Worm (Caenorhabditis elegans): ENCODE measurements around the gene F45G2.9.

The F45G2.9 gene

DNA sequence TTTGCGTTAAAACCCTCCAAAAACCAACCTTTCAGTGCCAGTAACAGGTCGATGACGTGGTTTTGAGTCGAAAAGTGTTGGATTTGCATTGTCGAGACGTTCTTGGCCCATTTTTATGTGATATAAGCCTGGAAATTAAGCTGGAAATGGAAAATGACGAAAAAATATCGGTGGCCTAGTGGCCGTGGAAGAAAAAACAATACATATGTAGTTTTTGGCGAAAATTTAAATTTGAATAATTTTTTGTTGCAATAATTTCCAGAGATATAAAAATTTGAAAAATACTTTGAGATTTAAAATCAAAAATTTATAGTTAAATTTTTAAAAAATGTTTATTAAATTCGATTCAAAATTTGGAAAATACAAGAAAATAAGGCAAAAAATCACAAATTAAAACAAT, 2.7 kb upstream of the F45G2.9 start, which contains the start of gene ciao-2B (continued):
- TF ChIP-seq ces-1 (GFP tag; optimal IDR thresholded peaks at IDR 0.05) = no peak
- TF ChIP-seq lin-35 (GFP tag; optimal IDR thresholded peaks at IDR 0.05) = peak; percentile 87 to 93
- TF ChIP-seq ets-5 (GFP tag; IDR thresholded peaks at IDR 0.05) = no peak
- TF ChIP-seq nhr-85 (tag) = peak; percentile 66
- no peak for TF ChIP-seq C04F5.9 (tag; optimal IDR thresholded peaks at IDR 0.05)
- TF ChIP-seq efl-1 (optimal IDR thresholded peaks at IDR 0.05) = peak; percentile 25 to 88
- peak; percentile 91 to 99 for TF ChIP-seq efl-1 (GFP tag; optimal IDR thresholded peaks at IDR 0.05 in 1 of 2)
- TF ChIP-seq nhr-20 (tag; optimal IDR thresholded peaks at IDR 0.05) = no peak
- no peak for TF ChIP-seq ztf-4 (tag; optimal IDR thresholded peaks at IDR 0.05)
- TF ChIP-seq lsy-2 (tag; optimal IDR thresholded peaks at IDR 0.05) = peak; percentile 38 to 71
- TF ChIP-seq nhr-237 (tag; optimal IDR thresholded peaks at IDR 0.05) = no peak
- peak; percentile 83 for TF ChIP-seq ceh-90 (tag; optimal IDR thresholded peaks at IDR 0.05)
- no peak for TF ChIP-seq unc-62 (GFP tag; optimal IDR thresholded peaks at IDR 0.05)
- 0 out of 2 replicates have a peak, but pooled peaks have one; percentile 22 for TF ChIP-seq isw-1 (GFP tag; IDR thresholded peaks at IDR 0.05)
- no peak for TF ChIP-seq hlh-17 (GFP tag; optimal IDR thresholded peaks at IDR 0.05; ENCODE audit: borderline replicate concordance)
- TF ChIP-seq irx-1 (tag; optimal IDR thresholded peaks at IDR 0.05) = peak; percentile 55
- no peak for TF ChIP-seq nhr-12 (tag; optimal IDR thresholded peaks at IDR 0.05)
- TF ChIP-seq ztf-11 (tag; optimal IDR thresholded peaks at IDR 0.05) = peak in 1 of 2 experiments; percentile 47
- TF ChIP-seq dpl-1 (GFP tag; optimal IDR thresholded peaks at IDR 0.05) = peak; percentile 79 to 89 (median 87)
- peak; percentile 19 for TF ChIP-seq xbp-1 (tag; optimal IDR thresholded peaks at IDR 0.05)
- no peak for TF ChIP-seq nhr-28 (tag; optimal IDR thresholded peaks at IDR 0.05)
- no peak for TF ChIP-seq mdl-1 (tag; optimal IDR thresholded peaks at IDR 0.05)
- no peak for TF ChIP-seq pqm-1 (tag; optimal IDR thresholded peaks at IDR 0.05)
- no peak for TF ChIP-seq snpc-4 (tag; optimal IDR thresholded peaks at IDR 0.05)
- no peak for TF ChIP-seq efl-3 (GFP tag; optimal IDR thresholded peaks at IDR 0.05)
- TF ChIP-seq swsn-7 (tag; optimal IDR thresholded peaks at IDR 0.05) = no peak
- no peak for TF ChIP-seq vab-15 (tag; optimal IDR thresholded peaks at IDR 0.05)
- no peak for TF ChIP-seq mef-2 (tag; optimal IDR thresholded peaks at IDR 0.05)
- no peak for TF ChIP-seq F16B12.6 (tag; optimal IDR thresholded peaks at IDR 0.05)
- peak; percentile 59 for TF ChIP-seq tbx-2 (tag; optimal IDR thresholded peaks at IDR 0.05)
- peak; percentile 6 for TF ChIP-seq sox-4 (tag; optimal IDR thresholded peaks at IDR 0.05)
- peak; percentile 70 for TF ChIP-seq nhr-47 (tag; optimal IDR thresholded peaks at IDR 0.05)

DNA sequence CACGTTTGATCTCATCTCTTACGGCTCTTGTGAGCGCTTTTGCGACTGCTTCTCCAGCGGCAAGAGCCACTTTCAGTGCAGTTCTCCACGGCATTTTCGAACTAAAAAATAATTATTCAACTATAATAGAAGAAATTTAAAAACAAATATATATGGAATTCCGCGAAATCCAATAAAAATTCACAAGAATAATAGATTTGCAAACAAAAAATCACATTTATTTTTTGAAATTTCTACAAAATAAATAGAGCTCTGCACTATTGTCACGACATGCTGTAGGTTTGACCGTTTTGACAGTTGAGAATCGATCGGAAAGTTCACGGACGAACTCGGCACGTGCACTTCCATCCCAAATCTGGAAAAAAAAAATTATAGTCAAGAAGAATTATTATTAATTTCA, 1.2 kb downstream of the F45G2.9 start, which contains the start of gene F45G2.8:
Gene F45G2.8, minus strand, starts transcription at position 101 of the 400 bp plus-strand sequence.
- no peak for TF ChIP-seq ets-5 (GFP tag; IDR thresholded peaks at IDR 0.05)
- TF ChIP-seq elt-3 (tag; optimal IDR thresholded peaks at IDR 0.05) = no peak
- TF ChIP-seq fkh-8 (tag; optimal IDR thresholded peaks at IDR 0.05) = no peak
- no peak for TF ChIP-seq elt-2 (tag; optimal IDR thresholded peaks at IDR 0.05)
- TF ChIP-seq fos-1 (tag; optimal IDR thresholded peaks at IDR 0.05) = no peak
- TF ChIP-seq tbx-2 (tag; optimal IDR thresholded peaks at IDR 0.05) = no peak
- TF ChIP-seq C16A3.4 (tag; optimal IDR thresholded peaks at IDR 0.05) = no peak
- TF ChIP-seq F16B12.6 (tag; optimal IDR thresholded peaks at IDR 0.05) = no peak
- TF ChIP-seq grh-1 (GFP tag; IDR thresholded peaks at IDR 0.05) = no peak
- no peak for TF ChIP-seq C34B4.2 (tag; optimal IDR thresholded peaks at IDR 0.05)
- TF ChIP-seq nhr-12 (tag; optimal IDR thresholded peaks at IDR 0.05) = no peak
- TF ChIP-seq unc-98 (GFP tag; IDR thresholded peaks at IDR 0.05) = no peak
- no peak for TF ChIP-seq unc-130 (tag; optimal IDR thresholded peaks at IDR 0.05)
- no peak for TF ChIP-seq sox-4 (tag; optimal IDR thresholded peaks at IDR 0.05)
- TF ChIP-seq lsy-2 (tag; optimal IDR thresholded peaks at IDR 0.05) = no peak
- no peak for TF ChIP-seq irx-1 (tag; optimal IDR thresholded peaks at IDR 0.05)
- TF ChIP-seq jun-1 (tag; optimal IDR thresholded peaks at IDR 0.05) = no peak

Measured in whole organism, L1 larva.